Fruit fly (Drosophila melanogaster): ENCODE data around the gene CG7443.
A peak's percentile ranks its signal among the peaks of the same experiment; 100 is the strongest.

CG7443 gene

dm6 chr3R:8308515-8308959 lies 15.6 kb upstream of the CG7443 start, which contains the start of gene tex (continued):
- TF ChIP-seq hth (optimal IDR thresholded peaks at IDR 0.05) (no peak), CG1602 (GFP tag; optimal IDR thresholded peaks at IDR 0.05) (no peak), H15 (GFP tag; IDR thresholded peaks at IDR 0.05) (no peak), CG2889 (GFP tag; IDR thresholded peaks at IDR 0.05) (no peak), CG17385 (GFP tag; optimal IDR thresholded peaks at IDR 0.05) (no peak), ham (GFP tag; IDR thresholded peaks at IDR 0.05) (no peak), Awh (GFP tag; IDR thresholded peaks at IDR 0.05) (peak; percentile 88), emc (GFP tag; optimal IDR thresholded peaks at IDR 0.05) (no peak), Dek (tag; optimal IDR thresholded peaks at IDR 0.05) (no peak), gcm (GFP tag; optimal IDR thresholded peaks at IDR 0.05) (peak; percentile 57), schlank (tag; optimal IDR thresholded peaks at IDR 0.05) (no peak), CG12155 (GFP tag; optimal IDR thresholded peaks at IDR 0.05) (no peak), CG3407 (GFP tag; optimal IDR thresholded peaks at IDR 0.05) (peak; percentile 62), so (GFP tag; IDR thresholded peaks at IDR 0.05) (no peak), Ada2b (GFP tag; IDR thresholded peaks at IDR 0.05) (no peak), CG1233 (GFP tag; optimal IDR thresholded peaks at IDR 0.05) (peak; percentile 22), CG7372 (GFP tag; IDR thresholded peaks at IDR 0.05) (no peak), CG30403 (GFP tag; optimal IDR thresholded peaks at IDR 0.05) (no peak), chm (GFP tag; IDR thresholded peaks at IDR 0.05) (no peak), Poxn (GFP tag; IDR thresholded peaks at IDR 0.05) (no peak), CG14050 (GFP tag; IDR thresholded peaks at IDR 0.05) (no peak), aop (GFP tag; IDR thresholded peaks at IDR 0.05) (no peak), NfI (GFP tag; optimal IDR thresholded peaks at IDR 0.05) (no peak), gfzf (GFP tag; optimal IDR thresholded peaks at IDR 0.05) (peak; percentile 95), jumu (GFP tag; optimal IDR thresholded peaks at IDR 0.05) (no peak), CG6689 (GFP tag; IDR thresholded peaks at IDR 0.05) (no peak), CG7963 (GFP tag; IDR thresholded peaks at IDR 0.05; ENCODE audit: partially characterized antibody) (no peak), sr (GFP tag; IDR thresholded peaks at IDR 0.05) (0 out of 3 replicates have a peak, but pooled peaks have one; percentile 12), CG18619 (GFP tag; optimal IDR thresholded peaks at IDR 0.05) (no peak), CG17802 (tag; optimal IDR thresholded peaks at IDR 0.05) (no peak), Med (GFP tag) (peak; percentile 84), Dll (GFP tag; IDR thresholded peaks at IDR 0.05; ENCODE audit: partially characterized antibody) (peak; percentile 62; the same call in 3 of the 4 replicates), CG10543 (GFP tag; optimal IDR thresholded peaks at IDR 0.05) (no peak), p53 (GFP tag; optimal IDR thresholded peaks at IDR 0.05) (no peak), CG17829 (tag; optimal IDR thresholded peaks at IDR 0.05) (peak; percentile 25), Xrp1 (GFP tag; IDR thresholded peaks at IDR 0.05) (peak; percentile 49; the same call in 1 of the 2 replicates), bcd (GFP tag; optimal IDR thresholded peaks at IDR 0.05) (peak; percentile 17), ato (GFP tag; IDR thresholded peaks at IDR 0.05; ENCODE audit: partially characterized antibody) (no peak), salm (tag; optimal IDR thresholded peaks at IDR 0.05) (peak; percentile 54), danr (GFP tag; IDR thresholded peaks at IDR 0.05) (no peak), Bgb (GFP tag; IDR thresholded peaks at IDR 0.05; ENCODE audit: partially characterized antibody) (no peak), CG11085 (GFP tag; IDR thresholded peaks at IDR 0.05) (no peak), CG2875 (GFP tag; optimal IDR thresholded peaks at IDR 0.05) (peak; percentile 82), CG6683 (GFP tag; optimal IDR thresholded peaks at IDR 0.05) (no peak), gsb-n (tag; optimal IDR thresholded peaks at IDR 0.05) (no peak), Oli (tag; optimal IDR thresholded peaks at IDR 0.05) (no peak), CG13123 (GFP tag; optimal IDR thresholded peaks at IDR 0.05) (peak; percentile 1), CoRest (tag; optimal IDR thresholded peaks at IDR 0.05) (peak; percentile 7), CG33213 (GFP tag; optimal IDR thresholded peaks at IDR 0.05) (peak; percentile 58), CG17361 (GFP tag; IDR thresholded peaks at IDR 0.05) (peak; percentile 37; the same call in 2 of the 3 replicates), dpn (GFP tag; optimal IDR thresholded peaks at IDR 0.05) (no peak), NK7.1 (GFP tag; optimal IDR thresholded peaks at IDR 0.05) (peak; percentile 25)
